Worm (Caenorhabditis elegans): ENCODE results near the gene C31A11.13.

Gene C31A11.13

DNA sequence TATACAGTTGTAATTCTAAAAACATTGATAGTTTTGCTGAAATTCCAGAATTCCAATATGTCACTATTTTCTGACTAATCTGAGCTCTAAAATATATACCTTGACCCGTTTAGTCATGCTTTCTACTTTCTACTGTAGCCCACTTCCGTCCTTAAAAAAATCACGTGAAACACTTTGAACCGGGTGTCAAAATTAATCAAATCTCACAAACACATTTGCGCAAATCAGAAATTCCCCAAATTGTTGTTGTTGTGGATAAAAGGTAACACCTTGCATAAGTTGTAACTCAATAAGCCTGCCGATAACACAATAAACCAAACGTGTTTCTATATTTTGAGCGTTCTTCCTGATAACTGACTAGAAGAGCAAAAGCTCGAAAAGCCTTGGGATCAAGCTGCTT lies 4.9 kb upstream of the C31A11.13 start, which contains the start of gene srxa-7:
TSS of gene srxa-7 (plus strand) at position 301 of the 400 bp plus-strand sequence.
- TF ChIP-seq tbx-8 (GFP tag; optimal IDR thresholded peaks at IDR 0.05): no peak
- TF ChIP-seq blmp-1 (tag; optimal IDR thresholded peaks at IDR 0.05): no peak

DNA sequence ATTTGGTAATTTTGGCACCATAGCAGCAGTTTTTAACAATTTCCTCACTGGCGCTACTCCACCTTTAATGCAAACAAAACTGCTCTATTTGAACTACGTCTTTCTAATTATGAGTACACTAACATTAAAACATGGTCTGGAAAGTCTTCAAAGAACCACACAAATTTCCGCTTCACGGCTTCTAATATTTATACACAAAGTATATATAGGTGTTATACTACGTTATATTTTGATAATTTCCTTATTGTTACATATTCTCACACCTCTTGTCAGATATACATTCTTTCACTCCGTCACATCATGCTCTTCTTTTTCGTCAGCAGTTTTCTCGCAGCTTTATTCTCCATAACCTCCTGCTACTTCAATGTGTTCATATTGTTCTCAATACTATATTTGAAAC lies 2.1 kb downstream of the C31A11.13 start, which contains the start of gene srbc-82:
TSS of gene srbc-82 (plus strand) at position 301 of the 400 bp plus-strand sequence.
- TF ChIP-seq nhr-12 (tag; optimal IDR thresholded peaks at IDR 0.05): no peak
- TF ChIP-seq blmp-1 (tag; optimal IDR thresholded peaks at IDR 0.05): no peak
- TF ChIP-seq unc-120 (tag; optimal IDR thresholded peaks at IDR 0.05; ENCODE audit: poor library complexity, severe bottlenecking): no peak
- no peak for TF ChIP-seq elt-3 (tag; optimal IDR thresholded peaks at IDR 0.05)
- TF ChIP-seq hlh-1 (tag; optimal IDR thresholded peaks at IDR 0.05): no peak
- TF ChIP-seq ceh-43 (GFP tag; optimal IDR thresholded peaks at IDR 0.05): no peak
- no peak for TF ChIP-seq nhr-76 (tag; optimal IDR thresholded peaks at IDR 0.05)
- TF ChIP-seq ztf-11 (tag; optimal IDR thresholded peaks at IDR 0.05): no peak
- no peak for TF ChIP-seq pha-4 (tag; optimal IDR thresholded peaks at IDR 0.05)
- TF ChIP-seq mep-1 (tag; optimal IDR thresholded peaks at IDR 0.05): no peak
- TF ChIP-seq ces-1 (GFP tag; optimal IDR thresholded peaks at IDR 0.05): no peak
- no peak for TF ChIP-seq ham-2 (GFP tag; optimal IDR thresholded peaks at IDR 0.05)
- TF ChIP-seq mls-2 (tag; optimal IDR thresholded peaks at IDR 0.05): no peak
- TF ChIP-seq elt-1 (tag; optimal IDR thresholded peaks at IDR 0.05; ENCODE audit: borderline replicate concordance, insufficient read depth): no peak

ce11 chrV:16299834-16300233 lies 2.5 kb downstream of the C31A11.13 start:
- TF ChIP-seq elt-3 (tag; optimal IDR thresholded peaks at IDR 0.05): no peak
- TF ChIP-seq ceh-83 (GFP tag; optimal IDR thresholded peaks at IDR 0.05): no peak
- TF ChIP-seq drap-1 (GFP tag; optimal IDR thresholded peaks at IDR 0.05): no peak
- TF ChIP-seq blmp-1 (tag; optimal IDR thresholded peaks at IDR 0.05): no peak
- no peak for TF ChIP-seq zip-8 (tag; optimal IDR thresholded peaks at IDR 0.05)
- TF ChIP-seq unc-62 (GFP tag; optimal IDR thresholded peaks at IDR 0.05): no peak
- TF ChIP-seq nhr-237 (tag; optimal IDR thresholded peaks at IDR 0.05): no peak
- no peak for TF ChIP-seq pha-4 (tag; optimal IDR thresholded peaks at IDR 0.05)
- TF ChIP-seq snpc-4 (tag; optimal IDR thresholded peaks at IDR 0.05): no peak
- no peak for TF ChIP-seq bed-3 (GFP tag; optimal IDR thresholded peaks at IDR 0.05)
- no peak for TF ChIP-seq cnd-1 (tag; optimal IDR thresholded peaks at IDR 0.05)
- no peak for TF ChIP-seq ztf-11 (tag; optimal IDR thresholded peaks at IDR 0.05)
- no peak for TF ChIP-seq ceh-43 (GFP tag; optimal IDR thresholded peaks at IDR 0.05)
- TF ChIP-seq tbx-8 (GFP tag; optimal IDR thresholded peaks at IDR 0.05): no peak
- no peak for TF ChIP-seq sem-2 (GFP tag; optimal IDR thresholded peaks at IDR 0.05)

ce11 chrV:16298669-16299068 lies 3.7 kb downstream of the C31A11.13 start, which contains the start of gene srbc-84:
Gene srbc-84 (plus strand): TSS chrV:16298969.
- TF ChIP-seq unc-120 (tag; optimal IDR thresholded peaks at IDR 0.05; ENCODE audit: poor library complexity, severe bottlenecking) (no peak), nhr-76 (tag; optimal IDR thresholded peaks at IDR 0.05) (no peak), mep-1 (tag; optimal IDR thresholded peaks at IDR 0.05) (no peak), unc-62 (GFP tag; optimal IDR thresholded peaks at IDR 0.05) (no peak), elt-1 (tag; optimal IDR thresholded peaks at IDR 0.05; ENCODE audit: borderline replicate concordance, insufficient read depth) (no peak), lin-13 (tag; optimal IDR thresholded peaks at IDR 0.05) (no peak), ceh-39 (tag; optimal IDR thresholded peaks at IDR 0.05) (no peak), sptf-1 (tag; optimal IDR thresholded peaks at IDR 0.05) (no peak)

ce11 chrV:16297070-16297469 lies 5.3 kb downstream of the C31A11.13 start, which contains the start of gene srbc-83:
Gene srbc-83 (plus strand): TSS chrV:16297370.
- TF ChIP-seq bed-3 (GFP tag; optimal IDR thresholded peaks at IDR 0.05): no peak
- TF ChIP-seq ham-2 (GFP tag; optimal IDR thresholded peaks at IDR 0.05): no peak
- TF ChIP-seq mls-2 (tag; optimal IDR thresholded peaks at IDR 0.05): no peak
- TF ChIP-seq pha-4 (tag; optimal IDR thresholded peaks at IDR 0.05): no peak
- TF ChIP-seq nhr-12 (tag; optimal IDR thresholded peaks at IDR 0.05): no peak
- TF ChIP-seq unc-39 (tag; optimal IDR thresholded peaks at IDR 0.05): no peak
- no peak for TF ChIP-seq ceh-83 (GFP tag; optimal IDR thresholded peaks at IDR 0.05)
- no peak for TF ChIP-seq snpc-4 (tag; optimal IDR thresholded peaks at IDR 0.05)
- TF ChIP-seq sem-2 (GFP tag; optimal IDR thresholded peaks at IDR 0.05): no peak

- TF ChIP-seq bed-3 (GFP tag; optimal IDR thresholded peaks at IDR 0.05) (no peak), nhr-76 (tag; optimal IDR thresholded peaks at IDR 0.05) (no peak), lin-13 (tag; optimal IDR thresholded peaks at IDR 0.05) (no peak), elt-3 (tag; optimal IDR thresholded peaks at IDR 0.05) (no peak), nhr-2 (tag; optimal IDR thresholded peaks at IDR 0.05) (no peak), ces-1 (GFP tag; optimal IDR thresholded peaks at IDR 0.05) (no peak), snpc-4 (tag; optimal IDR thresholded peaks at IDR 0.05) (no peak), hlh-1 (tag; optimal IDR thresholded peaks at IDR 0.05) (no peak), pha-4 (tag; optimal IDR thresholded peaks at IDR 0.05) (no peak), sptf-1 (tag; optimal IDR thresholded peaks at IDR 0.05) (no peak), lsy-2 (tag; optimal IDR thresholded peaks at IDR 0.05) (no peak), ceh-83 (GFP tag; optimal IDR thresholded peaks at IDR 0.05) (no peak), ceh-39 (tag; optimal IDR thresholded peaks at IDR 0.05) (no peak), blmp-1 (tag; optimal IDR thresholded peaks at IDR 0.05) (no peak), ceh-43 (GFP tag; optimal IDR thresholded peaks at IDR 0.05) (no peak), nhr-28 (tag; optimal IDR thresholded peaks at IDR 0.05) (no peak), zip-8 (tag; optimal IDR thresholded peaks at IDR 0.05) (no peak)
These were observed 9.9 kb downstream of the C31A11.13 start, which contains the start of gene oac-5 for ce11 chrV:16292409-16292808. Gene oac-5 (plus strand): TSS chrV:16292709.
